Worm (Caenorhabditis elegans): Measurements from ENCODE around the gene col-3.
A peak's percentile ranks its signal among the peaks of the same experiment; 100 is the strongest.

col-3 gene

ce11 chrIV:8826606-8827000 is 2.0 kb downstream of the col-3 start (continued):
- TF ChIP-seq mes-2 (tag; optimal IDR thresholded peaks at IDR 0.05; ENCODE audit: poor library complexity, severe bottlenecking) (peak; percentile 54), egl-27 (tag; optimal IDR thresholded peaks at IDR 0.05) (no peak)

ce11 chrIV:8827500-8827899 is 2.9 kb downstream of the col-3 start, which contains the start of gene T28C6.7:
Gene T28C6.7, plus strand, starts transcription at chrIV:8827800.
- TF ChIP-seq Y75B8A.6 (GFP tag; IDR thresholded peaks at IDR 0.05), result no peak
- TF ChIP-seq Y48G9A.11 (GFP tag; IDR thresholded peaks at IDR 0.05), result no peak
- TF ChIP-seq zip-11 (GFP tag; IDR thresholded peaks at IDR 0.05), result no peak
- no peak for TF ChIP-seq hlh-11 (tag; optimal IDR thresholded peaks at IDR 0.05)
- TF ChIP-seq aha-1 (tag), result no peak
- TF ChIP-seq ceh-28 (tag; optimal IDR thresholded peaks at IDR 0.05), result no peak
- TF ChIP-seq lin-39 (tag; optimal IDR thresholded peaks at IDR 0.05), result no peak
- TF ChIP-seq daf-16 (GFP tag; optimal IDR thresholded peaks at IDR 0.05), result no peak
- TF ChIP-seq daf-16 (tag; optimal IDR thresholded peaks at IDR 0.05), result no peak
- TF ChIP-seq gei-8 (GFP tag; optimal IDR thresholded peaks at IDR 0.05), result no peak
- no peak for TF ChIP-seq T20F7.1 (GFP tag; optimal IDR thresholded peaks at IDR 0.05)
- TF ChIP-seq F26F4.8 (GFP tag; conservative IDR thresholded peaks at IDR 0.05), result no peak
- TF ChIP-seq lir-3 (tag; optimal IDR thresholded peaks at IDR 0.05), result no peak
- no peak for TF ChIP-seq aly-2 (tag; optimal IDR thresholded peaks at IDR 0.05)
- TF ChIP-seq R02D3.7 (tag; optimal IDR thresholded peaks at IDR 0.05), result no peak
- TF ChIP-seq pqm-1 (tag; optimal IDR thresholded peaks at IDR 0.05), result no peak

DNA sequence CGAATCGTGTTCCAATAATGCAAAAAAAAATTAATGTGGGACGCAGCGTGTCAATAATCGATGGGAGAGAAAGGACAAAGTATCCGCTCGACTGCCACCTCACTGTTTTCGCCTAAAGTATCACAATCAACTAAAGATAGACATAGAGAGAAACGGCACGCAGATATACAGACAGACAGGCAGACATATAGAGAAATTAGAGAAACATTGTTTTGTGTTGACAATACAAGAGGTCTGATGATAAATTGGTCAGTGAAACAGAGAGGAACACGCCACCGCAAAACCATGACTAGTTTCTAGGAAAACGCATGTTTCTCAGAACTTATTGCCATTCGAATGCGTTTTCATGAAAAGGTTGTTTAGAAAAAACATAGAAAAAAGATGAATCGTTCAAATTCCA is 6.0 kb downstream of the col-3 start, which contains the start of gene T28C6.8:
Gene T28C6.8, minus strand, starts transcription at position 137 of the 400 bp plus-strand sequence.
- TF ChIP-seq saeg-2 (GFP tag; IDR thresholded peaks at IDR 0.05) (no peak), pqm-1 (tag; optimal IDR thresholded peaks at IDR 0.05) (peak; percentile 22), nhr-11 (tag; optimal IDR thresholded peaks at IDR 0.05) (peak; percentile 64), mes-2 (tag; optimal IDR thresholded peaks at IDR 0.05; ENCODE audit: poor library complexity, severe bottlenecking) (peak; percentile 29), attf-4 (tag; optimal IDR thresholded peaks at IDR 0.05) (no peak), zag-1 (tag; optimal IDR thresholded peaks at IDR 0.05) (no peak), daf-16 (GFP tag; optimal IDR thresholded peaks at IDR 0.05) (no peak), daf-16 (tag; optimal IDR thresholded peaks at IDR 0.05) (peak; percentile 93), snpc-4 (tag; optimal IDR thresholded peaks at IDR 0.05) (no peak), unc-62 (GFP tag; optimal IDR thresholded peaks at IDR 0.05 in 1 of 2) (no peak), unc-62 (tag; optimal IDR thresholded peaks at IDR 0.05) (no peak), aha-1 (tag) (peak; percentile 77), dve-1 (tag; optimal IDR thresholded peaks at IDR 0.05; ENCODE audit: insufficient read depth) (peak; percentile 43), cey-2 (tag; optimal IDR thresholded peaks at IDR 0.05; ENCODE audit: borderline replicate concordance, insufficient read depth) (peak; percentile 33), egl-27 (tag; optimal IDR thresholded peaks at IDR 0.05) (no peak), hmg-1.1 (GFP tag; IDR thresholded peaks at IDR 0.05) (0 out of 2 replicates have a peak, but pooled peaks have one; percentile 46), F37D6.2 (tag; optimal IDR thresholded peaks at IDR 0.05) (no peak), hlh-30 (tag; optimal IDR thresholded peaks at IDR 0.05; ENCODE audit: insufficient read depth) (peak; percentile 68), lin-1 (GFP tag; IDR thresholded peaks at IDR 0.05) (0 out of 2 replicates have a peak, but pooled peaks have one; percentile 25), Y48G9A.11 (GFP tag; IDR thresholded peaks at IDR 0.05) (no peak), lin-15B (tag; optimal IDR thresholded peaks at IDR 0.05) (no peak), lin-29 (GFP tag; IDR thresholded peaks at IDR 0.05) (no peak), nhr-77 (tag; optimal IDR thresholded peaks at IDR 0.05) (peak; percentile 77), lsy-2 (tag; optimal IDR thresholded peaks at IDR 0.05) (peak in 1 of 2 experiments; percentile 39), mxl-2 (GFP tag; conservative IDR thresholded peaks at IDR 0.05) (no peak), T26A8.4 (GFP tag; IDR thresholded peaks at IDR 0.05) (peak; percentile 67), mdt-29 (GFP tag; IDR thresholded peaks at IDR 0.05) (no peak), mep-1 (tag; optimal IDR thresholded peaks at IDR 0.05) (peak; percentile 23), dpl-1 (GFP tag; optimal IDR thresholded peaks at IDR 0.05) (peak; percentile 26), daf-12 (tag; optimal IDR thresholded peaks at IDR 0.05) (no peak), mxl-3 (GFP tag; optimal IDR thresholded peaks at IDR 0.05) (peak; percentile 83), R02D3.7 (tag; optimal IDR thresholded peaks at IDR 0.05) (no peak), nhr-25 (tag; optimal IDR thresholded peaks at IDR 0.05; ENCODE audit: borderline replicate concordance, insufficient read depth) (no peak), lin-13 (GFP tag; optimal IDR thresholded peaks at IDR 0.05) (peak; percentile 16), hlh-11 (tag; optimal IDR thresholded peaks at IDR 0.05) (peak; percentile 84), F10B5.3 (tag; optimal IDR thresholded peaks at IDR 0.05) (no peak), dmd-6 (GFP tag; IDR thresholded peaks at IDR 0.05) (peak; percentile 46), mdl-1 (tag; optimal IDR thresholded peaks at IDR 0.05) (peak in 1 of 2 experiments; percentile 47)
